Worm (Caenorhabditis elegans) whole organism, midembryonic: ENCODE data around the gene T11B7.2.

Source experiments
- flt-1 ChIP-seq: fragments of 200-800 bp; sonication (Bioruptor generic); IDR thresholded peaks from 2 replicates; pipeline ENCODE4 v1.3.6; 2022; ENCODE audit warnings: missing genetic modification characterization, missing compliant biosample characterization
- klf-2 ChIP-seq: fragments of 200-800 bp; sonication (Bioruptor generic); conservative IDR thresholded peaks from 2 replicates; pipeline ENCODE4 v1.3.6; 2022; ENCODE audit warnings: missing genetic modification reagents, missing genetic modification characterization, missing compliant biosample characterization
- med-1 ChIP-seq: sonication (generic microtip); optimal IDR thresholded peaks from 2 replicates; lab custom pipeline; 2017; ENCODE audit warnings: missing genetic modification characterization, mild to moderate bottlenecking, missing compliant biosample characterization, antibody characterized with exemption, missing genetic modification reagents; ENCODE audit not compliant: insufficient read depth
- ztf-29 ChIP-seq: fragments of 200-800 bp; sonication (Bioruptor generic); IDR thresholded peaks from 2 replicates; pipeline ENCODE4 v1.3.6; 2022; ENCODE audit warnings: missing genetic modification reagents, missing genetic modification characterization, missing compliant biosample characterization

DNA sequence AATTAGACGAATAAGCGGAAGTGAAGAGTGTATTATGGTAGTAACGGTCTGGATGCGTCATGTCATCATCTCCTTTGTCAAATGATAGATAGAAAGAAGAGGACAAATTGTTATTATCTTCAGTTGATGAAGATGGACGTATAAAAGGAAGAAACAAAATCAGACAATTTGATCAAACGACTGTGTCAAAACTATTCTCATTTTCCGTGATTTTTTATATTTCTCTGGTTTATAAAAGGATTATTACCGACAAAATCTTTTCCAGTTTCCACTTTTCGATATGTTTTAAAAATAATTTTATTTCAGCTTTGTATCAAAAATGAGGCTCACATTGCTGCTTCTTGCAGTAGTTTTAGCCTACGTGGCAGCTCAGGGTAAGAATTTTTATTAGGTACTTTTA is 28.3 kb downstream of the T11B7.2 start, which contains the start of gene grsp-2:
- TF ChIP-seq klf-2 (no peak), med-1 (GFP tag; lab: Kevin White, UChicago) (no peak), flt-1 (GFP tag; lab: Robert Waterston, UW) (no peak), ztf-29 (GFP tag; lab: Robert Waterston, UW) (no peak)
